Worm (Caenorhabditis elegans): ENCODE data around the gene vps-33.2.

- TF ChIP-seq snpc-4 (GFP tag; optimal IDR thresholded peaks at IDR 0.05) (no peak), snpc-4 (tag; optimal IDR thresholded peaks at IDR 0.05) (no peak), gei-17 (GFP tag; optimal IDR thresholded peaks at IDR 0.05) (no peak), Y56A3A.18 (GFP tag; IDR thresholded peaks at IDR 0.05) (no peak), ceh-40 (GFP tag; IDR thresholded peaks at IDR 0.05) (no peak), egrh-3 (GFP tag; IDR thresholded peaks at IDR 0.05) (no peak), somi-1 (GFP tag; optimal IDR thresholded peaks at IDR 0.05) (no peak)
These were observed 13.5 kb downstream of the vps-33.2 start for ce11 chrII:6614500-6614899.

Measured in whole organism, young adult.